Worm (Caenorhabditis elegans) whole organism, late embryonic: Measurements from ENCODE around the gene xbx-6.

Experiments used
- C08G9.2 ChIP-seq: sonication (generic microtip); optimal IDR thresholded peaks from 2 replicates; lab custom pipeline; 2016; ENCODE audit warnings: mild to moderate bottlenecking, missing genetic modification characterization, moderate library complexity, missing compliant biosample characterization
- C38D4.7 ChIP-seq: fragments of 200-800 bp; sonication (Bioruptor generic); optimal IDR thresholded peaks from 2 replicates; lab custom pipeline; 2018; ENCODE audit warnings: mild to moderate bottlenecking, missing genetic modification characterization, moderate library complexity, missing compliant biosample characterization
- K02D7.2 ChIP-seq: sonication (generic microtip); optimal IDR thresholded peaks from 2 replicates; lab custom pipeline; 2017; ENCODE audit warnings: mild to moderate bottlenecking, missing genetic modification characterization, missing compliant biosample characterization
- T23F11.4 ChIP-seq: fragments of 200-800 bp; sonication (Bioruptor generic); optimal IDR thresholded peaks from 2 replicates; lab custom pipeline; 2018; ENCODE audit warnings: mild to moderate bottlenecking, missing genetic modification characterization, missing compliant biosample characterization
- Y22D7AL.16 ChIP-seq: sonication (generic microtip); optimal IDR thresholded peaks from 2 replicates; lab custom pipeline; 2016; ENCODE audit warnings: missing genetic modification characterization, missing compliant biosample characterization
- ahr-1 ChIP-seq: sonication (generic microtip); optimal IDR thresholded peaks from 2 replicates; lab custom pipeline; 2016; ENCODE audit warnings: missing genetic modification characterization, missing compliant biosample characterization
- ceh-14 ChIP-seq: sonication (generic microtip); optimal IDR thresholded peaks from 2 replicates; lab custom pipeline; 2016; ENCODE audit warnings: missing genotype, missing genetic modification characterization, missing compliant biosample characterization
- ceh-19 ChIP-seq: fragments of 200-800 bp; sonication (Bioruptor generic); optimal IDR thresholded peaks from 2 replicates; lab custom pipeline; 2018; ENCODE audit warnings: mild to moderate bottlenecking, missing genetic modification characterization, missing compliant biosample characterization
- ceh-22 ChIP-seq: sonication (generic microtip); optimal IDR thresholded peaks from 2 replicates; lab custom pipeline; 2017; ENCODE audit warnings: missing biosample characterization, missing genetic modification characterization
- ceh-24 ChIP-seq: sonication (generic microtip); optimal IDR thresholded peaks from 2 replicates; lab custom pipeline; 2016; ENCODE audit warnings: mild to moderate bottlenecking, missing genetic modification characterization, missing compliant biosample characterization
- ceh-34 ChIP-seq: sonication (generic microtip); optimal IDR thresholded peaks from 2 replicates; lab custom pipeline; 2016; ENCODE audit warnings: mild to moderate bottlenecking, missing genetic modification characterization, missing compliant biosample characterization
- ceh-45 ChIP-seq: fragments of 200-800 bp; sonication (Bioruptor generic); IDR thresholded peaks from 2 replicates; pipeline ENCODE4 v1.3.6; 2022; ENCODE audit warnings: missing genetic modification reagents, missing genetic modification characterization, missing compliant biosample characterization
- ceh-48 ChIP-seq: sonication (generic microtip); optimal IDR thresholded peaks from 2 replicates; lab custom pipeline; 2016; ENCODE audit warnings: missing genetic modification characterization, inconsistent platforms, missing compliant biosample characterization
- ceh-9 ChIP-seq: sonication (generic microtip); optimal IDR thresholded peaks from 2 replicates; lab custom pipeline; 2016; ENCODE audit warnings: mild to moderate bottlenecking, missing genetic modification characterization, inconsistent platforms, missing compliant biosample characterization
- che-1 ChIP-seq: sonication (generic microtip); optimal IDR thresholded peaks from 2 replicates; lab custom pipeline; 2016; ENCODE audit warnings: mild to moderate bottlenecking, missing genetic modification characterization, missing compliant biosample characterization
- eyg-1 ChIP-seq: sonication (generic microtip); optimal IDR thresholded peaks from 2 replicates; lab custom pipeline; 2016; ENCODE audit warnings: missing genotype, missing genetic modification characterization, missing compliant biosample characterization
- fax-1 ChIP-seq: sonication (generic microtip); optimal IDR thresholded peaks from 2 replicates; lab custom pipeline; 2016; ENCODE audit warnings: missing genotype, missing genetic modification characterization, missing compliant biosample characterization
- hlh-15 ChIP-seq: sonication (generic microtip); optimal IDR thresholded peaks from 2 replicates; lab custom pipeline; 2016; ENCODE audit warnings: missing genetic modification characterization, missing compliant biosample characterization
- hlh-30 ChIP-seq: sonication (generic microtip); optimal IDR thresholded peaks from 2 replicates; lab custom pipeline; 2017; ENCODE audit warnings: antibody characterized with exemption, missing genetic modification characterization, missing compliant biosample characterization; ENCODE audit not compliant: insufficient read depth
- mec-3 ChIP-seq: sonication (generic microtip); optimal IDR thresholded peaks from 2 replicates; lab custom pipeline; 2016; ENCODE audit warnings: borderline replicate concordance, missing genetic modification characterization, missing compliant biosample characterization
- nfya-1 ChIP-seq: sonication (generic microtip); optimal IDR thresholded peaks from 2 replicates; lab custom pipeline; 2017; ENCODE audit warnings: missing genetic modification characterization, mild to moderate bottlenecking, missing compliant biosample characterization, antibody characterized with exemption, moderate library complexity
- nhr-11 ChIP-seq: fragments of 150-350 bp; optimal IDR thresholded peaks from 2 replicates; lab custom pipeline; 2014; ENCODE audit warnings: missing biosample characterization, missing genetic modification characterization
- nhr-232 ChIP-seq: sonication (generic microtip); optimal IDR thresholded peaks from 2 replicates; lab custom pipeline; 2016; ENCODE audit warnings: missing genetic modification characterization, missing compliant biosample characterization
- npax-4 ChIP-seq: sonication (generic microtip); optimal IDR thresholded peaks from 2 replicates; lab custom pipeline; 2016; ENCODE audit warnings: missing genetic modification characterization, missing compliant biosample characterization
- odd-2 ChIP-seq: sonication (generic microtip); optimal IDR thresholded peaks from 2 replicates; lab custom pipeline; 2017; ENCODE audit warnings: antibody characterized with exemption, mild to moderate bottlenecking, missing genetic modification characterization, missing compliant biosample characterization
- pag-3 ChIP-seq: sonication (generic microtip); optimal IDR thresholded peaks from 2 replicates; lab custom pipeline; 2016; ENCODE audit warnings: missing compliant biosample characterization, missing genetic modification characterization, borderline replicate concordance
- pha-4 ChIP-seq: fragments of 150-350 bp; optimal IDR thresholded peaks from 2 replicates; lab custom pipeline; 2018; ENCODE audit warnings: missing biosample characterization, missing genetic modification reagents, missing genetic modification characterization
- pqm-1 ChIP-seq: sonication (generic microtip); optimal IDR thresholded peaks from 2 replicates; lab custom pipeline; 2016; ENCODE audit warnings: missing genetic modification characterization, missing compliant biosample characterization
- pros-1 ChIP-seq: fragments of 150-350 bp; optimal IDR thresholded peaks from 2 replicates; lab custom pipeline; 2014; ENCODE audit warnings: missing biosample characterization, missing genetic modification reagents, missing genetic modification characterization
- rnt-1 ChIP-seq: sonication (generic microtip); optimal IDR thresholded peaks from 2 replicates; lab custom pipeline; 2016; ENCODE audit warnings: missing genetic modification characterization, missing compliant biosample characterization
- sox-2 ChIP-seq: fragments of 200-800 bp; sonication (Bioruptor generic); IDR thresholded peaks from 2 replicates; pipeline ENCODE4 v1.3.6; 2022; ENCODE audit warnings: missing genetic modification reagents, missing genetic modification characterization, missing compliant biosample characterization
- sox-4 ChIP-seq: sonication (generic microtip); optimal IDR thresholded peaks from 2 replicates; lab custom pipeline; 2017; ENCODE audit warnings: mild to moderate bottlenecking, missing genetic modification characterization, inconsistent platforms, missing compliant biosample characterization
- syd-9 ChIP-seq: sonication (generic microtip); optimal IDR thresholded peaks from 2 replicates; lab custom pipeline; 2016; ENCODE audit warnings: mild to moderate bottlenecking, missing genetic modification characterization, moderate library complexity, missing compliant biosample characterization
- tbx-7 ChIP-seq: sonication (generic microtip); optimal IDR thresholded peaks from 2 replicates; lab custom pipeline; 2016; ENCODE audit warnings: missing genotype, missing genetic modification characterization, missing compliant biosample characterization
- unc-3 ChIP-seq, 2 experiments: fragments of 200-800 bp in 1 of 2; sonication (Bioruptor generic) in 1 of 2; sonication (generic microtip) in 1 of 2; conservative IDR thresholded peaks in 1 of 2; optimal IDR thresholded peaks in 1 of 2; 2 replicates each; pipeline versions ENCODE4 v1.3.6 to Lab custom; 2016 to 2022; ENCODE audit warnings: missing compliant biosample characterization in 2 of 2, missing genetic modification characterization in 2 of 2, missing genetic modification reagents in 1 of 2
- unc-42 ChIP-seq: sonication (generic microtip); optimal IDR thresholded peaks from 2 replicates; lab custom pipeline; 2016; ENCODE audit warnings: missing genotype, missing genetic modification characterization, missing compliant biosample characterization
- unc-55 ChIP-seq: sonication (generic microtip); optimal IDR thresholded peaks from 2 replicates; lab custom pipeline; 2017; ENCODE audit warnings: missing biosample characterization, missing genetic modification reagents, missing genetic modification characterization
- zip-5 ChIP-seq: sonication (generic microtip); optimal IDR thresholded peaks from 2 replicates; lab custom pipeline; 2016; ENCODE audit warnings: missing genetic modification characterization, missing compliant biosample characterization
- ztf-16 ChIP-seq: sonication (generic microtip); optimal IDR thresholded peaks from 2 replicates; lab custom pipeline; 2017; ENCODE audit warnings: missing genetic modification characterization, missing compliant biosample characterization

The xbx-6 gene

ce11 chrV:9680260-9680659 is 22.6 kb upstream of the xbx-6 start:
- TF ChIP-seq unc-3 (GFP tag; conservative IDR thresholded peaks at IDR 0.05; lab: Robert Waterston, UW) (no peak), unc-3 (tag; optimal IDR thresholded peaks at IDR 0.05; lab: Kevin White, UChicago) (no peak), mec-3 (no peak), pqm-1 (tag; lab: Kevin White, UChicago) (no peak), ceh-9 (tag; lab: Kevin White, UChicago) (no peak), ceh-19 (no peak), che-1 (tag; lab: Kevin White, UChicago) (no peak), hlh-15 (tag; lab: Kevin White, UChicago) (no peak), sox-2 (GFP tag; lab: Robert Waterston, UW) (no peak), nhr-11 (no peak), nhr-232 (no peak), C08G9.2 (tag; lab: Kevin White, UChicago) (no peak), ceh-24 (tag; lab: Kevin White, UChicago) (no peak), hlh-30 (no peak), nfya-1 (tag; lab: Kevin White, UChicago) (no peak)

ce11 chrV:9685559-9685958 is 17.3 kb upstream of the xbx-6 start, which contains the start of gene ZK287.4:
Gene ZK287.4 (minus strand): TSS chrV:9685659.
- no peak for TF ChIP-seq nhr-232
- no peak for TF ChIP-seq syd-9 (tag; lab: Kevin White, UChicago)
- no peak for TF ChIP-seq eyg-1 (tag; lab: Kevin White, UChicago)
- TF ChIP-seq unc-42 (tag; lab: Kevin White, UChicago): no peak
- TF ChIP-seq odd-2 (tag; lab: Kevin White, UChicago): no peak
- no peak for TF ChIP-seq T23F11.4
- no peak for TF ChIP-seq hlh-15 (tag; lab: Kevin White, UChicago)
- no peak for TF ChIP-seq Y22D7AL.16 (tag; lab: Kevin White, UChicago)
- TF ChIP-seq ceh-22 (tag; lab: Kevin White, UChicago): no peak
- TF ChIP-seq sox-4 (tag; lab: Kevin White, UChicago): no peak
- TF ChIP-seq tbx-7 (tag; lab: Kevin White, UChicago): no peak
- TF ChIP-seq C08G9.2 (tag; lab: Kevin White, UChicago): no peak
- no peak for TF ChIP-seq ztf-16 (tag; lab: Kevin White, UChicago)
- TF ChIP-seq ceh-34 (tag; lab: Kevin White, UChicago): no peak

ce11 chrV:9689364-9689763 is 13.5 kb upstream of the xbx-6 start:
- TF ChIP-seq ceh-48 (tag; lab: Kevin White, UChicago) (no peak), zip-5 (tag; lab: Kevin White, UChicago) (no peak), eyg-1 (tag; lab: Kevin White, UChicago) (no peak), ceh-14 (no peak), npax-4 (tag; lab: Kevin White, UChicago) (no peak), fax-1 (no peak)
- TF ChIP-seq, all 69 proteins: peak for 0

- TF ChIP-seq unc-42 (tag; lab: Kevin White, UChicago) (no peak), pag-3 (tag; lab: Kevin White, UChicago) (no peak), sox-4 (tag; lab: Kevin White, UChicago) (no peak), ceh-19 (no peak), ahr-1 (tag; lab: Kevin White, UChicago) (no peak), T23F11.4 (no peak), K02D7.2 (no peak), C38D4.7 (GFP tag; lab: Kevin White, UChicago) (no peak), pha-4 (tag; lab: Kevin White, UChicago) (no peak), nhr-11 (no peak), tbx-7 (tag; lab: Kevin White, UChicago) (no peak), che-1 (tag; lab: Kevin White, UChicago) (no peak), unc-55 (GFP tag; lab: Kevin White, UChicago) (no peak), rnt-1 (tag; lab: Kevin White, UChicago) (no peak), pros-1 (no peak), ceh-45 (GFP tag; lab: Robert Waterston, UW) (no peak), C08G9.2 (tag; lab: Kevin White, UChicago) (no peak), odd-2 (tag; lab: Kevin White, UChicago) (no peak), hlh-15 (tag; lab: Kevin White, UChicago) (no peak)
- TF ChIP-seq, all 69 proteins: peak for 0
These were observed 12.7 kb upstream of the xbx-6 start, which contains the start of gene rbx-1 for ce11 chrV:9690099-9690572. Gene rbx-1 (minus strand): TSS chrV:9690522.
